Worm (Caenorhabditis elegans) whole organism, L2 larva: ENCODE data around the gene hic-1.

Experiments
- C34F6.9 ChIP-seq: fragments of 150-350 bp; optimal IDR thresholded peaks from 2 replicates; lab custom pipeline; 2014; ENCODE audit warnings: missing biosample characterization, missing genetic modification characterization
- F13H6.1 ChIP-seq: sonication (generic microtip); optimal IDR thresholded peaks from 2 replicates; lab custom pipeline; 2016; ENCODE audit warnings: missing genetic modification characterization, missing compliant biosample characterization
- R02D3.7 ChIP-seq: fragments of 150-350 bp; optimal IDR thresholded peaks from 2 replicates; lab custom pipeline; 2014; ENCODE audit warnings: missing biosample characterization, missing genetic modification characterization
- alr-1 ChIP-seq: fragments of 150-350 bp; optimal IDR thresholded peaks from 2 replicates; lab custom pipeline; 2014; ENCODE audit warnings: missing biosample characterization, missing genetic modification characterization
- aly-2 ChIP-seq: fragments of 150-350 bp; optimal IDR thresholded peaks from 2 replicates; lab custom pipeline; 2014; ENCODE audit warnings: missing biosample characterization, missing genetic modification characterization
- ama-1 ChIP-seq: fragments of 150-350 bp; optimal IDR thresholded peaks from 2 replicates; lab custom pipeline; 2018; ENCODE audit warnings: inconsistent platforms
- ceh-16 ChIP-seq: fragments of 150-350 bp; optimal IDR thresholded peaks from 2 replicates; lab custom pipeline; 2014; ENCODE audit warnings: missing biosample characterization, missing genetic modification characterization
- ceh-82 ChIP-seq: fragments of 150-350 bp; optimal IDR thresholded peaks from 2 replicates; lab custom pipeline; 2014; ENCODE audit warnings: missing biosample characterization, missing genetic modification characterization
- crh-2 ChIP-seq: sonication (generic microtip); optimal IDR thresholded peaks from 2 replicates; lab custom pipeline; 2017; ENCODE audit warnings: missing biosample characterization, missing genetic modification characterization
- elt-1 ChIP-seq: fragments of 150-350 bp; optimal IDR thresholded peaks from 2 replicates; lab custom pipeline; 2014; ENCODE audit warnings: missing biosample characterization, missing genetic modification characterization
- elt-3 ChIP-seq: sonication (generic microtip); optimal IDR thresholded peaks from 2 replicates; lab custom pipeline; 2017; ENCODE audit warnings: missing biosample characterization, missing genetic modification characterization
- fos-1 ChIP-seq: fragments of 150-350 bp; optimal IDR thresholded peaks from 2 replicates; lab custom pipeline; 2014; ENCODE audit warnings: missing biosample characterization, missing genetic modification characterization
- gmeb-1 ChIP-seq: fragments of 150-350 bp; optimal IDR thresholded peaks from 2 replicates; lab custom pipeline; 2014; ENCODE audit warnings: missing biosample characterization, missing genetic modification characterization
- lin-11 ChIP-seq: fragments of 150-350 bp; sonication (generic microtip); optimal IDR thresholded peaks from 2 replicates; lab custom pipeline; 2014; ENCODE audit warnings: missing biosample characterization, missing genetic modification characterization, inconsistent platforms, mixed read lengths
- lin-13 ChIP-seq: fragments of 150-350 bp; optimal IDR thresholded peaks from 2 replicates; lab custom pipeline; 2014; ENCODE audit warnings: missing biosample characterization, missing genetic modification reagents, missing genetic modification characterization
- lin-39 ChIP-seq: fragments of 150-350 bp; optimal IDR thresholded peaks from 2 replicates; lab custom pipeline; 2014; ENCODE audit warnings: missing biosample characterization, missing genetic modification reagents, missing genetic modification characterization
- lsy-2 ChIP-seq, 2 experiments: fragments of 150-350 bp in 1 of 2; sonication (generic microtip) in 1 of 2; optimal IDR thresholded peaks; 2 replicates each; lab custom pipeline; 2014 to 2017; ENCODE audit warnings: missing biosample characterization in 2 of 2, missing genetic modification characterization in 2 of 2
- mbf-1 ChIP-seq: sonication (generic microtip); optimal IDR thresholded peaks from 2 replicates; lab custom pipeline; 2017; ENCODE audit warnings: missing biosample characterization, missing genetic modification characterization
- nhr-10 ChIP-seq: sonication (generic microtip); optimal IDR thresholded peaks from 2 replicates; lab custom pipeline; 2017; ENCODE audit warnings: missing biosample characterization, missing genetic modification characterization
- nhr-12 ChIP-seq: fragments of 150-350 bp; optimal IDR thresholded peaks from 2 replicates; lab custom pipeline; 2014; ENCODE audit warnings: missing biosample characterization, missing genetic modification characterization
- nhr-129 ChIP-seq: fragments of 150-350 bp; optimal IDR thresholded peaks from 2 replicates; lab custom pipeline; 2014; ENCODE audit warnings: missing biosample characterization, missing genetic modification characterization
- nhr-23 ChIP-seq: fragments of 150-350 bp; optimal IDR thresholded peaks from 2 replicates; lab custom pipeline; 2014; ENCODE audit warnings: missing biosample characterization, missing genetic modification reagents, missing genetic modification characterization
- nhr-237 ChIP-seq: fragments of 150-350 bp; optimal IDR thresholded peaks from 2 replicates; lab custom pipeline; 2014; ENCODE audit warnings: missing biosample characterization, missing genetic modification characterization
- nhr-6 ChIP-seq: fragments of 150-350 bp; optimal IDR thresholded peaks from 2 replicates; lab custom pipeline; 2014; ENCODE audit warnings: missing biosample characterization, missing genetic modification characterization
- nhr-77 ChIP-seq: fragments of 150-350 bp; optimal IDR thresholded peaks from 2 replicates; lab custom pipeline; 2014; ENCODE audit warnings: missing biosample characterization, missing genetic modification characterization
- peb-1 ChIP-seq: fragments of 150-350 bp; optimal IDR thresholded peaks from 2 replicates; lab custom pipeline; 2014; ENCODE audit warnings: missing biosample characterization, missing genetic modification characterization
- sem-4 ChIP-seq: fragments of 150-350 bp; optimal IDR thresholded peaks from 2 replicates; lab custom pipeline; 2014; ENCODE audit warnings: missing biosample characterization, missing genetic modification reagents, missing genetic modification characterization
- skn-1 ChIP-seq: sonication (generic microtip); optimal IDR thresholded peaks from 2 replicates; lab custom pipeline; 2017; ENCODE audit warnings: missing biosample characterization, missing genetic modification characterization
- sma-3 ChIP-seq: sonication (generic microtip); optimal IDR thresholded peaks from 2 replicates; lab custom pipeline; 2016; ENCODE audit warnings: missing genetic modification reagents, missing genetic modification characterization, missing compliant biosample characterization
- sma-9 ChIP-seq, 2 experiments: fragments of 150-350 bp in 1 of 2; sonication (generic microtip) in 1 of 2; optimal IDR thresholded peaks; 2 replicates each; lab custom pipeline; 2014 to 2016; ENCODE audit warnings: missing genetic modification characterization in 2 of 2, mild to moderate bottlenecking in 1 of 2, missing biosample characterization in 1 of 2, missing compliant biosample characterization in 1 of 2, missing genetic modification reagents in 1 of 2, moderate library complexity in 1 of 2
- snpc-4 ChIP-seq: fragments of 150-350 bp; optimal IDR thresholded peaks from 2 replicates; lab custom pipeline; 2014; ENCODE audit warnings: missing biosample characterization, missing genetic modification characterization
- unc-39 ChIP-seq: fragments of 150-350 bp; optimal IDR thresholded peaks from 2 replicates; lab custom pipeline; 2014; ENCODE audit warnings: missing biosample characterization, missing genetic modification characterization
- unc-55 ChIP-seq: fragments of 150-350 bp; sonication (generic microtip); optimal IDR thresholded peaks from 3 replicates; lab custom pipeline; 2014; ENCODE audit warnings: missing biosample characterization, missing genetic modification reagents, missing genetic modification characterization
- zag-1 ChIP-seq: fragments of 150-350 bp; optimal IDR thresholded peaks from 2 replicates; lab custom pipeline; 2014; ENCODE audit warnings: missing biosample characterization, missing genetic modification characterization
- ztf-1 ChIP-seq: fragments of 200-800 bp; sonication (Bioruptor generic); conservative IDR thresholded peaks from 2 replicates; pipeline ENCODE4 v1.3.6; 2022; ENCODE audit warnings: missing genetic modification characterization, missing compliant biosample characterization
- ztf-11 ChIP-seq: sonication (generic microtip); optimal IDR thresholded peaks from 2 replicates; lab custom pipeline; 2017; ENCODE audit warnings: missing biosample characterization, missing genetic modification characterization
- ztf-4 ChIP-seq: fragments of 150-350 bp; optimal IDR thresholded peaks from 2 replicates; lab custom pipeline; 2014; ENCODE audit warnings: missing biosample characterization, missing genetic modification characterization

Gene hic-1

ce11 chrX:6618712-6619111 is 20.1 kb upstream of the hic-1 start, which contains the start of gene kqt-1:
kqt-1 (plus strand) TSS chrX:6619012.
- TF ChIP-seq ztf-11 (tag; lab: Kevin White, UChicago), result no peak
- no peak for TF ChIP-seq peb-1
- TF ChIP-seq elt-3 (tag; lab: Kevin White, UChicago), result no peak
- TF ChIP-seq skn-1 (tag; lab: Kevin White, UChicago), result no peak
- TF ChIP-seq R02D3.7, result no peak
- TF ChIP-seq ceh-82 (tag; lab: Kevin White, UChicago), result no peak
- TF ChIP-seq nhr-77 (tag; lab: Kevin White, UChicago), result no peak
- no peak for TF ChIP-seq snpc-4 (tag; lab: Kevin White, UChicago)
- TF ChIP-seq lin-11, result no peak
- no peak for TF ChIP-seq crh-2 (tag; lab: Kevin White, UChicago)
- no peak for TF ChIP-seq ztf-4 (tag; lab: Kevin White, UChicago)
- TF ChIP-seq, all 48 proteins: peak for 0

DNA sequence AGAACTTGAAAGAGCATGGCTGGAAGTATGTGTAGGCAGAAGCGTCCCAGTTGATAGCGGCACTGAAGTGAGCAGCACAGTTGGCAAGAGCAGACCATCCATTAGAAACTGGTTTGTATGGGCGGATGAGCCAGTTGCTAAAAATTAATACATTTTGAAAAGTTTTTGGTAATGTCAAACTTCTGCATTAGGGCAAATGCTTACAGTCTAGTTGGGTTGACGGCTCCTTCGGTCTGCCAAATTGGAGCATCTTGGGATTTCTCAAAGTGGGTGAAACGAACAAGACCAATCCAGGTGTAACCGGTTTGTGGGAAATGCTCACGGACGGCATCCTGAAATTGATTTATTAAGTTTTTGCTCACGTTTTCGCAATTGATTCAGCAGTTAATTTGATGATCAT is 19.0 kb upstream of the hic-1 start:
- no peak for TF ChIP-seq sma-9 (GFP tag; optimal IDR thresholded peaks at IDR 0.05; lab: Kevin White, UChicago)
- no peak for TF ChIP-seq sma-9 (tag; optimal IDR thresholded peaks at IDR 0.05; lab: Kevin White, UChicago)
- no peak for TF ChIP-seq nhr-23 (tag; lab: Kevin White, UChicago)
- no peak for TF ChIP-seq ceh-16 (tag; lab: Kevin White, UChicago)
- TF ChIP-seq nhr-10 (tag; lab: Kevin White, UChicago), result no peak
- TF ChIP-seq nhr-12 (tag; lab: Kevin White, UChicago), result no peak
- TF ChIP-seq F13H6.1 (tag; lab: Kevin White, UChicago), result no peak
- TF ChIP-seq gmeb-1 (tag; lab: Kevin White, UChicago), result no peak
- TF ChIP-seq elt-3 (tag; lab: Kevin White, UChicago), result no peak
- TF ChIP-seq ztf-1 (GFP tag; lab: Robert Waterston, UW), result no peak
- TF ChIP-seq mbf-1 (tag; lab: Kevin White, UChicago), result no peak
- TF ChIP-seq lin-13 (GFP tag; lab: Kevin White, UChicago), result no peak
- TF ChIP-seq ama-1 (lab: Kevin White, UChicago), result no peak
- TF ChIP-seq lsy-2 (tag; optimal IDR thresholded peaks at IDR 0.05; lab: Kevin White, UChicago), result no peak
- TF ChIP-seq unc-55 (GFP tag; lab: Kevin White, UChicago), result no peak
- TF ChIP-seq skn-1 (tag; lab: Kevin White, UChicago), result no peak
- TF ChIP-seq R02D3.7, result no peak
- no peak for TF ChIP-seq unc-39
- no peak for TF ChIP-seq lin-39 (tag; lab: Kevin White, UChicago)

DNA sequence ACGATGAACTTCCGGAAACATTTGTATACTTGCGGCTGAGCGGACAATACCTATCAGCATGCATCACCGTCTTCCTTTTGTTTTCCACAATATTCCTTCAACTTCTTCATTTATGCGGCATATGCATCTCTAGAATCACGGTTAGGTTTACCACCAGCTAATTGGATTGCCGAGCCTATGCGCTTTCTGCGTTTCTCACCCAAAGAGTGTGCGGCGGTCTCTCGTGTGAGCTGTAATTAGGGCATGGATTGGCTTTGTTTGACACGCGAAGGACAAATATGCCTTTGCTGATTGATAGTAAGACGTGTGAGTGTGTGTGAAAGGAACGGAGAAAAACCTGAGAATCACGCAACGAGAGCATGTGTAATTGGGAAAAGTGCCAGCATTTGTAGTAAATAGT is 14.9 kb upstream of the hic-1 start:
- no peak for TF ChIP-seq elt-1 (tag; lab: Kevin White, UChicago)
- no peak for TF ChIP-seq skn-1 (tag; lab: Kevin White, UChicago)
- no peak for TF ChIP-seq peb-1
- TF ChIP-seq sma-3 (GFP tag; lab: Kevin White, UChicago), result no peak
- TF ChIP-seq lin-39 (tag; lab: Kevin White, UChicago), result no peak
- no peak for TF ChIP-seq R02D3.7
- TF ChIP-seq F13H6.1 (tag; lab: Kevin White, UChicago), result no peak
- no peak for TF ChIP-seq nhr-6
- TF ChIP-seq alr-1, result no peak
- no peak for TF ChIP-seq zag-1
- no peak for TF ChIP-seq nhr-10 (tag; lab: Kevin White, UChicago)
- no peak for TF ChIP-seq gmeb-1 (tag; lab: Kevin White, UChicago)
- no peak for TF ChIP-seq nhr-237 (tag; lab: Kevin White, UChicago)
- TF ChIP-seq, all 48 proteins: peak for 0

DNA sequence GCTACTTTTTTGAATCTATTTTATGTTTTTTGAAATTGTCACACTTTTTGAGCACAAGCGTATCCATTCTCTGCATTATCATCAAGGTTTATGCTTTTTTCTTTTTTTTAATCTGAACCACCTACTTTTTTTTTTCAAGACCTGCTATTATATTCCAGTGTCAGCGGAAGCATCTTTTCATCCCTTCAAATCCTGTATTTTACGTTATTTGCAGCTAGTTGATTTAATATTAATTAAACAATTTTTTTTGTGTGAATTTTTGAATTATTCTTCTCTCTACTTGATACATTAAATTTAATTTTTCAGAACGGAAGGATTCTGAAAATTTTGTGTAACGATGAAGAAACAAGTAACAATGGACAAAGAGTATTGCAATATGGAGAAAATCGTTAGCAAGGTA is 11.1 kb upstream of the hic-1 start, which contains the start of gene C25B8.8:
Gene C25B8.8 (plus strand): TSS at position 301 of the 400 bp plus-strand sequence.
- no peak for TF ChIP-seq nhr-77 (tag; lab: Kevin White, UChicago)
- TF ChIP-seq lin-39 (tag; lab: Kevin White, UChicago), result no peak
- no peak for TF ChIP-seq C34F6.9 (tag; lab: Kevin White, UChicago)
- no peak for TF ChIP-seq lsy-2 (tag; optimal IDR thresholded peaks at IDR 0.05; lab: Kevin White, UChicago)
- TF ChIP-seq nhr-129 (tag; lab: Kevin White, UChicago), result no peak
- TF ChIP-seq, all 48 proteins: peak for 0

DNA sequence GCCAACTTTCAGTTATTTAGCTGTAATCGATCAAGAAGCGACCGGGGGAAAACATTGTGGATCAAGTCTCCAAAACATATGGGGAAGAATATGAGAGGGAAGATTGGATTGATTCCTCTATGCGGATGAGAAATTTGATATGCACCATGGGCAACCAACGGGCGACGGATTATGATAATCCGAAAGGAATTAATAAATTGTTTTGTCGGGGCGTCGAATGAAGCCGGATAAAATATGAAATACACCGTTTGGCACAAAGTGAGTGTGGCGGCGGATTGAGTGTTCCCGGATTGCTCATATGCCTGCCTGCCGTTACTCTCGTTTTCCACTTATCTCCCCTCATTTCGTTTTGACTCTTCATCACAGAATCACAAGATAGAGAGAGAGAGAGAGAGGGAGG is 10.6 kb upstream of the hic-1 start:
- TF ChIP-seq alr-1 (no peak), sem-4 (no peak), fos-1 (no peak), lin-39 (tag; lab: Kevin White, UChicago) (no peak), zag-1 (no peak), aly-2 (tag; lab: Kevin White, UChicago) (no peak), nhr-23 (tag; lab: Kevin White, UChicago) (no peak), lin-11 (peak; percentile 10)
- TF ChIP-seq, all 48 proteins: peak for 1
